Worm (Caenorhabditis elegans): ENCODE measurements around the gene chat-1.

DNA sequence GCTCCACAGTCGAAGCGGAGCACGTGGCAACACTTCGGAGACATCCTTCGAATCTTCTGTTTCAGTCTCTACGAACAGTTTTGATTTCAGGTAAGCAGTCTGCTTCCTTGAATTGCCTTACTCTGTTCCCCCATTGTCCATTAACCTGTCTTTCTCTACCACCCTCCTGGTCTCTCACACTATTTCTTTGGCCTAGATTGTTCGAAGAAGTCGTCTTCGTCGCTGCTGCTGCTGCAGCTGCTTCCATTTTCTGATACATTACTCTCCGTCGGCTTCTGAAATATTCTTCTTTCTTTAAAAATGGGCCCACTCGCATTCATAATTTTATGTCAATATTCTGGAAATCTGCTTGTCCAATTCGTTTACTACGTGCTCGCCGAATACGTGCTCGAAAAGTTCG is 4.4 kb downstream of the chat-1 start, which contains the start of gene R08C7.1:
- no peak for TF ChIP-seq med-1 (GFP tag; optimal IDR thresholded peaks at IDR 0.05; ENCODE audit: insufficient read depth)
- TF ChIP-seq tab-1 (GFP tag; IDR thresholded peaks at IDR 0.05) = no peak
